Fruit fly (Drosophila melanogaster) whole organism, embryonic: ENCODE data around the gene Tmem214.

Experiments
- Asciz ChIP-seq: fragments of 200-800 bp; sonication (Bioruptor generic); optimal IDR thresholded peaks from 2 replicates; lab custom pipeline; 2017; ENCODE audit warnings: missing biosample characterization, mild to moderate bottlenecking, missing genetic modification characterization, missing genetic modification reagents
- Bdp1 ChIP-seq: fragments of 200-800 bp; sonication (Bioruptor generic); optimal IDR thresholded peaks from 3 replicates; lab custom pipeline; 2016; ENCODE audit warnings: missing biosample characterization, missing genetic modification characterization
- CG12769 ChIP-seq: fragments of 200-800 bp; sonication (Bioruptor generic); optimal IDR thresholded peaks from 2 replicates; lab custom pipeline; 2019; ENCODE audit warnings: missing biosample characterization, mild to moderate bottlenecking, missing genetic modification characterization, moderate library complexity
- CG13894 ChIP-seq: fragments of 200-800 bp; sonication (Bioruptor generic); optimal IDR thresholded peaks from 3 replicates; lab custom pipeline; 2018; ENCODE audit warnings: missing biosample characterization, mild to moderate bottlenecking, missing genetic modification characterization, moderate library complexity
- CG15696 ChIP-seq: fragments of 200-800 bp; sonication (Bioruptor generic); optimal IDR thresholded peaks from 2 replicates; lab custom pipeline; 2019; ENCODE audit warnings: missing biosample characterization, mild to moderate bottlenecking, missing genetic modification characterization, moderate library complexity
- CG17186 ChIP-seq: fragments of 200-800 bp; sonication (Bioruptor generic); optimal IDR thresholded peaks from 3 replicates; lab custom pipeline; 2017; ENCODE audit warnings: missing biosample characterization, missing genetic modification reagents, missing genetic modification characterization
- CG17385 ChIP-seq: fragments of 200-800 bp; sonication (Bioruptor generic); optimal IDR thresholded peaks from 3 replicates; lab custom pipeline; 2018; ENCODE audit warnings: missing biosample characterization, mild to moderate bottlenecking, missing genetic modification characterization
- CG2678 ChIP-seq: fragments of 200-800 bp; sonication (Bioruptor generic); optimal IDR thresholded peaks from 3 replicates; lab custom pipeline; 2019; ENCODE audit warnings: missing biosample characterization, mild to moderate bottlenecking, missing genetic modification characterization, moderate library complexity
- CG30431 ChIP-seq: fragments of 200-800 bp; sonication (Bioruptor generic); optimal IDR thresholded peaks from 2 replicates; lab custom pipeline; 2017; ENCODE audit warnings: missing biosample characterization, missing genetic modification characterization
- CG6654 ChIP-seq: fragments of 200-800 bp; sonication (Bioruptor generic); optimal IDR thresholded peaks from 2 replicates; lab custom pipeline; 2017; ENCODE audit warnings: missing biosample characterization, mild to moderate bottlenecking, missing genetic modification characterization
- CG7372 ChIP-seq: fragments of 200-800 bp; sonication (Bioruptor generic); IDR thresholded peaks from 2 replicates; pipeline ENCODE4 v1.3.6; 2022; ENCODE audit warnings: missing biosample characterization, missing genetic modification characterization
- CG7745 ChIP-seq: fragments of 200-800 bp; sonication (Bioruptor generic); optimal IDR thresholded peaks from 2 replicates; lab custom pipeline; 2018; ENCODE audit warnings: missing biosample characterization, mild to moderate bottlenecking, missing genetic modification characterization, moderate library complexity
- CG7963 ChIP-seq: fragments of 200-800 bp; sonication (Bioruptor generic); IDR thresholded peaks from 3 replicates; pipeline ENCODE4 v1.3.6; 2022; ENCODE audit warnings: missing biosample characterization, missing genetic modification characterization; ENCODE audit not compliant: partially characterized antibody
- CG8281 ChIP-seq: fragments of 200-800 bp; sonication (Bioruptor generic); optimal IDR thresholded peaks from 2 replicates; lab custom pipeline; 2018; ENCODE audit warnings: missing biosample characterization, mild to moderate bottlenecking, missing genetic modification characterization, moderate library complexity
- CG8290 ChIP-seq, 3 experiments: fragments of 200-800 bp; sonication (Bioruptor generic); optimal IDR thresholded peaks; 2 replicates each; lab custom pipeline; 2016 to 2019; ENCODE audit warnings: missing biosample characterization in 3 of 3, missing genetic modification characterization in 3 of 3, mild to moderate bottlenecking in 2 of 3, moderate library complexity in 1 of 3
- CG9876 ChIP-seq: fragments of 200-800 bp; sonication (Bioruptor generic); optimal IDR thresholded peaks from 2 replicates; lab custom pipeline; 2016; ENCODE audit warnings: missing biosample characterization, missing genetic modification characterization
- CG9932 ChIP-seq: fragments of 200-800 bp; sonication (Bioruptor generic); IDR thresholded peaks from 2 replicates; pipeline ENCODE4 v1.3.6; 2022; ENCODE audit warnings: missing biosample characterization, missing genetic modification characterization
- CrebB ChIP-seq: fragments of 200-800 bp; sonication (Bioruptor generic); optimal IDR thresholded peaks from 3 replicates; lab custom pipeline; 2018; ENCODE audit warnings: missing biosample characterization, mild to moderate bottlenecking, missing genetic modification characterization
- D19A ChIP-seq: fragments of 200-800 bp; optimal IDR thresholded peaks from 3 replicates; lab custom pipeline; 2019; ENCODE audit warnings: missing biosample characterization, mild to moderate bottlenecking, missing genetic modification characterization, moderate library complexity
- Dfd ChIP-seq, 2 experiments: fragments of >200 bp; optimal IDR thresholded peaks; 2 replicates each; lab custom pipeline; 2017; ENCODE audit warnings: missing biosample characterization in 2 of 2, missing genetic modification characterization in 2 of 2
- Dll ChIP-seq: fragments of 200-800 bp; sonication (Bioruptor generic); IDR thresholded peaks from 4 replicates; pipeline ENCODE4 v1.3.6; 2022; ENCODE audit warnings: missing biosample characterization, missing genetic modification characterization; ENCODE audit not compliant: partially characterized antibody
- E2f1 ChIP-seq: fragments of 200-800 bp; sonication (Bioruptor generic); IDR thresholded peaks from 2 replicates; pipeline ENCODE4 v1.3.6; 2022; ENCODE audit warnings: missing biosample characterization, missing genetic modification characterization
- ERR ChIP-seq: fragments of 200-800 bp; sonication (Bioruptor generic); optimal IDR thresholded peaks from 2 replicates; lab custom pipeline; 2016; ENCODE audit warnings: missing biosample characterization, missing genetic modification characterization
- H2.0 ChIP-seq: fragments of 200-800 bp; sonication (Bioruptor generic); IDR thresholded peaks from 2 replicates; pipeline ENCODE4 v1.3.6; 2022; ENCODE audit warnings: missing biosample characterization, missing genetic modification characterization
- HLH3B ChIP-seq: fragments of 200-800 bp; sonication (Bioruptor generic); IDR thresholded peaks from 2 replicates; pipeline ENCODE4 v1.3.6; 2022; ENCODE audit warnings: missing biosample characterization, missing genetic modification characterization
- HmgD ChIP-seq: fragments of 200-800 bp; sonication (Bioruptor generic); optimal IDR thresholded peaks from 3 replicates; lab custom pipeline; 2016; ENCODE audit warnings: missing biosample characterization, missing genetic modification characterization
- Lhr ChIP-seq: fragments of 200-800 bp; sonication (Bioruptor generic); optimal IDR thresholded peaks from 3 replicates; lab custom pipeline; 2017; ENCODE audit warnings: mild to moderate bottlenecking, missing biosample characterization, missing genetic modification reagents, missing genetic modification characterization
- Lim3 ChIP-seq: fragments of 200-800 bp; sonication (Bioruptor generic); IDR thresholded peaks from 2 replicates; pipeline ENCODE4 v1.3.6; 2022; ENCODE audit warnings: missing biosample characterization, missing genetic modification characterization
- Max ChIP-seq: fragments of 200-800 bp; sonication (Bioruptor generic); optimal IDR thresholded peaks from 2 replicates; lab custom pipeline; 2016; ENCODE audit warnings: missing biosample characterization, mild to moderate bottlenecking, missing genetic modification characterization
- Mes4 ChIP-seq: fragments of 200-800 bp; sonication (Bioruptor generic); optimal IDR thresholded peaks from 2 replicates; lab custom pipeline; 2016; ENCODE audit warnings: missing biosample characterization, missing genetic modification characterization
- Nf-YB ChIP-seq: fragments of 200-800 bp; sonication (Bioruptor generic); optimal IDR thresholded peaks from 3 replicates; lab custom pipeline; 2019; ENCODE audit warnings: missing biosample characterization, mild to moderate bottlenecking, missing genetic modification characterization, moderate library complexity
- Ptx1 ChIP-seq: fragments of 200-800 bp; sonication (Bioruptor generic); IDR thresholded peaks from 2 replicates; pipeline ENCODE4 v1.3.6; 2022; ENCODE audit warnings: missing biosample characterization, missing genetic modification characterization
- Sin3A ChIP-seq: fragments of >200 bp; optimal IDR thresholded peaks from 2 replicates; lab custom pipeline; 2018
- btn ChIP-seq: fragments of 200-800 bp; sonication (Bioruptor generic); optimal IDR thresholded peaks from 2 replicates; lab custom pipeline; 2016; ENCODE audit warnings: missing biosample characterization, missing genetic modification characterization
- chif ChIP-seq, 2 experiments: fragments of 200-800 bp; sonication (Bioruptor generic); optimal IDR thresholded peaks; 3 replicates each; lab custom pipeline; 2016; ENCODE audit warnings: missing biosample characterization in 2 of 2, missing genetic modification characterization in 2 of 2
- chn ChIP-seq: fragments of 200-800 bp; sonication (Bioruptor generic); optimal IDR thresholded peaks from 2 replicates; lab custom pipeline; 2016; ENCODE audit warnings: missing biosample characterization, missing genetic modification characterization
- crp ChIP-seq, 2 experiments: fragments of 200-800 bp; sonication (Bioruptor generic); optimal IDR thresholded peaks; 2 replicates in 1 of 2; 3 replicates in 1 of 2; lab custom pipeline; 2017; ENCODE audit warnings: missing biosample characterization in 2 of 2, missing genetic modification characterization in 2 of 2, mild to moderate bottlenecking in 1 of 2, moderate library complexity in 1 of 2
- eve ChIP-seq, 2 experiments: fragments of >200 bp; optimal IDR thresholded peaks; 2 replicates each; lab custom pipeline; 2017; ENCODE audit warnings: missing biosample characterization in 2 of 2, missing genetic modification characterization in 2 of 2
- gce ChIP-seq: fragments of 200-800 bp; sonication (Bioruptor generic); IDR thresholded peaks from 3 replicates; pipeline ENCODE4 v1.3.6; 2022; ENCODE audit warnings: missing biosample characterization, missing genetic modification characterization
- grau ChIP-seq: fragments of 200-800 bp; optimal IDR thresholded peaks from 3 replicates; lab custom pipeline; 2019; ENCODE audit warnings: missing biosample characterization, mild to moderate bottlenecking, missing genetic modification characterization, moderate library complexity
- jigr1 ChIP-seq: fragments of 200-800 bp; sonication (Bioruptor generic); IDR thresholded peaks from 3 replicates; pipeline ENCODE4 v1.3.6; 2022; ENCODE audit warnings: missing biosample characterization, missing genetic modification characterization
- kay ChIP-seq: fragments of 200-800 bp; sonication (Bioruptor generic); optimal IDR thresholded peaks from 2 replicates; lab custom pipeline; 2016; ENCODE audit warnings: missing biosample characterization, missing genetic modification characterization
- odd ChIP-seq: fragments of 200-800 bp; sonication (Bioruptor generic); optimal IDR thresholded peaks from 2 replicates; lab custom pipeline; 2017; ENCODE audit warnings: missing biosample characterization, mild to moderate bottlenecking, missing genetic modification characterization
- pan ChIP-seq, 4 experiments: fragments of >200 bp in 3 of 4; fragments of 200-800 bp in 1 of 4; sonication (Bioruptor generic) in 1 of 4; optimal IDR thresholded peaks in 3 of 4; IDR thresholded peaks in 1 of 4; 2 replicates each; pipeline versions ENCODE4 v1.3.6 to Lab custom; 2017 to 2022; ENCODE audit warnings: missing biosample characterization in 2 of 4, missing genetic modification characterization in 2 of 4, mixed read lengths in 1 of 4
- sens-2 ChIP-seq: fragments of 200-800 bp; sonication (Bioruptor generic); IDR thresholded peaks from 2 replicates; pipeline ENCODE4 v1.3.6; 2022; ENCODE audit warnings: missing biosample characterization, missing genetic modification characterization
- ssp ChIP-seq: fragments of 200-800 bp; sonication (Bioruptor generic); IDR thresholded peaks from 2 replicates; pipeline ENCODE4 v1.3.6; 2022; ENCODE audit warnings: missing biosample characterization, missing genetic modification characterization
- tap ChIP-seq: fragments of 200-800 bp; optimal IDR thresholded peaks from 3 replicates; lab custom pipeline; 2019; ENCODE audit warnings: missing biosample characterization, mild to moderate bottlenecking, missing genetic modification characterization, moderate library complexity
- usp ChIP-seq: fragments of >200 bp; optimal IDR thresholded peaks from 2 replicates; lab custom pipeline; 2017; ENCODE audit warnings: missing biosample characterization, missing genetic modification characterization
- vvl ChIP-seq: fragments of 200-800 bp; sonication (Bioruptor generic); IDR thresholded peaks from 2 replicates; pipeline ENCODE4 v1.3.6; 2022; ENCODE audit warnings: missing biosample characterization, missing genetic modification characterization

Tmem214 gene

dm6 chr2L:10967257-10968008 lies 2.6 kb downstream of the Tmem214 start (continued):
- TF ChIP-seq CG17186 (GFP tag; lab: Kevin White, UChicago), result peak; percentile 29
- TF ChIP-seq ssp, result no peak
- no peak for TF ChIP-seq CG30431
- TF ChIP-seq Lhr (GFP tag; lab: Kevin White, UChicago), result no peak
- TF ChIP-seq CG17385 (GFP tag; lab: Kevin White, UChicago), result peak; percentile 8
- peak; percentile 4 for TF ChIP-seq Sin3A (lab: Kevin White, UChicago)
- peak; percentile 2 for TF ChIP-seq grau (tag; lab: Kevin White, UChicago)
- TF ChIP-seq CG15696, result no peak
- TF ChIP-seq Asciz (GFP tag; lab: Kevin White, UChicago), result no peak
- TF ChIP-seq pan (optimal IDR thresholded peaks at IDR 0.05; lab: Kevin White, UChicago), result no peak
- TF ChIP-seq pan (GFP tag; optimal IDR thresholded peaks at IDR 0.05 in 1 of 2, IDR thresholded peaks at IDR 0.05 in 1 of 2), result no peak
- no peak for TF ChIP-seq CrebB (tag; lab: Kevin White, UChicago)
- no peak for TF ChIP-seq D19A (tag; lab: Kevin White, UChicago)
- TF ChIP-seq Lim3 (GFP tag; lab: Robert Waterston, UW), result no peak
- TF ChIP-seq CG7963, result 0 out of 3 replicates have a peak, but pooled peaks have one; percentile 9
- TF ChIP-seq gce, result no peak
- no peak for TF ChIP-seq CG6654
- TF ChIP-seq Mes4 (GFP tag; lab: Kevin White, UChicago), result no peak
- TF ChIP-seq CG7745, result no peak
- TF ChIP-seq CG7372 (GFP tag; lab: Robert Waterston, UW), result no peak
- peak; percentile 54; the same call in 1 of the 2 replicates for TF ChIP-seq vvl (GFP tag; lab: Robert Waterston, UW)
- peak; percentile 13 for TF ChIP-seq Max
- TF ChIP-seq Dfd (GFP tag; optimal IDR thresholded peaks at IDR 0.05; lab: Kevin White, UChicago), result no peak
- TF ChIP-seq CG12769 (tag; lab: Kevin White, UChicago), result peak; percentile 8
- TF ChIP-seq Bdp1 (GFP tag; lab: Kevin White, UChicago), result no peak
- no peak for TF ChIP-seq CG9876 (GFP tag; lab: Kevin White, UChicago)
- TF ChIP-seq kay, result no peak
- no peak for TF ChIP-seq CG8281 (tag; lab: Kevin White, UChicago)
- TF ChIP-seq CG8290 (GFP tag; optimal IDR thresholded peaks at IDR 0.05; lab: Kevin White, UChicago), result no peak
- TF ChIP-seq CG8290 (tag; optimal IDR thresholded peaks at IDR 0.05; lab: Kevin White, UChicago), result peak in 1 of 2 experiments; percentile 50
- 0 out of 2 replicates have a peak, but pooled peaks have one; percentile 18 for TF ChIP-seq HLH3B (GFP tag; lab: Robert Waterston, UW)
- peak; percentile 34; the same call in 1 of the 4 replicates for TF ChIP-seq Dll
- TF ChIP-seq CG9932 (GFP tag; lab: Robert Waterston, UW), result no peak
- no peak for TF ChIP-seq CG13894 (tag; lab: Kevin White, UChicago)
- TF ChIP-seq E2f1 (GFP tag; lab: Robert Waterston, UW), result no peak
- TF ChIP-seq btn, result no peak
- TF ChIP-seq chn (GFP tag; lab: Kevin White, UChicago), result peak; percentile 29
- no peak for TF ChIP-seq sens-2
- no peak for TF ChIP-seq jigr1 (GFP tag; lab: Robert Waterston, UW)
- TF ChIP-seq chif (GFP tag; optimal IDR thresholded peaks at IDR 0.05; lab: Kevin White, UChicago), result no peak
- peak in 1 of 2 experiments; percentile 16 for TF ChIP-seq crp (GFP tag; optimal IDR thresholded peaks at IDR 0.05; lab: Kevin White, UChicago)
- no peak for TF ChIP-seq usp (GFP tag; lab: Kevin White, UChicago)
- peak; percentile 89 for TF ChIP-seq Nf-YB (GFP tag; lab: Kevin White, UChicago)
- no peak for TF ChIP-seq odd (GFP tag; lab: Kevin White, UChicago)
- no peak for TF ChIP-seq CG2678 (tag; lab: Kevin White, UChicago)
- no peak for TF ChIP-seq Ptx1 (GFP tag; lab: Robert Waterston, UW)
- no peak for TF ChIP-seq tap (tag; lab: Kevin White, UChicago)
- TF ChIP-seq HmgD (GFP tag; lab: Kevin White, UChicago), result no peak
- no peak for TF ChIP-seq eve (GFP tag; optimal IDR thresholded peaks at IDR 0.05; lab: Kevin White, UChicago)
- TF ChIP-seq ERR, result peak; percentile 13
- TF ChIP-seq H2.0 (GFP tag; lab: Robert Waterston, UW), result no peak
